Comparison of ENCODE assay signal across 2 worm cellular contexts in genomic region chrIII:4281955-4282618, ce11.
A peak's percentile ranks its signal among the peaks of the same experiment; 100 is the strongest.
TF ChIP-seq lines count a peak whose summit lies in the region.

No protein-coding gene starts in this region.

TF ChIP-seq in whole organism, L1 larva, 84 proteins besides CTCF, POLR2A, EP300 and RAD21 (continued from another document):
- peak; percentile 100 for TF ChIP-seq lin-14 (GFP tag; optimal IDR thresholded peaks at IDR 0.05; lab: Kevin White, UChicago)
- TF ChIP-seq ceh-63 (GFP tag; optimal IDR thresholded peaks at IDR 0.05; lab: Kevin White, UChicago): peak; percentile 27
- peak; percentile 91 for TF ChIP-seq C16A3.4 (tag; optimal IDR thresholded peaks at IDR 0.05; lab: Kevin White, UChicago)
- TF ChIP-seq tlp-1 (tag; optimal IDR thresholded peaks at IDR 0.05; lab: Kevin White, UChicago): no peak
- peak; percentile 70 for TF ChIP-seq hpl-2 (GFP tag; optimal IDR thresholded peaks at IDR 0.05; lab: Kevin White, UChicago)
- peak; percentile 99 for TF ChIP-seq snu-23 (GFP tag; optimal IDR thresholded peaks at IDR 0.05; lab: Kevin White, UChicago)
- peak; percentile 92 for TF ChIP-seq mab-9 (GFP tag; IDR thresholded peaks at IDR 0.05; lab: Robert Waterston, UW)
- TF ChIP-seq ets-5 (GFP tag; IDR thresholded peaks at IDR 0.05; lab: Robert Waterston, UW): no peak
- peak; percentile 98 for TF ChIP-seq nhr-19 (GFP tag; conservative IDR thresholded peaks at IDR 0.05; lab: Robert Waterston, UW)
- peak; percentile 99 for TF ChIP-seq dsc-1 (tag; optimal IDR thresholded peaks at IDR 0.05; lab: Kevin White, UChicago)
- peak; percentile 96 for TF ChIP-seq mef-2 (tag; optimal IDR thresholded peaks at IDR 0.05; lab: Kevin White, UChicago)
- TF ChIP-seq unc-130 (tag; optimal IDR thresholded peaks at IDR 0.05; lab: Kevin White, UChicago): peak; percentile 55
- TF ChIP-seq sptf-1 (tag; optimal IDR thresholded peaks at IDR 0.05; lab: Kevin White, UChicago): no peak
- TF ChIP-seq hlh-4 (tag; optimal IDR thresholded peaks at IDR 0.05; lab: Kevin White, UChicago): peak; percentile 72
- TF ChIP-seq C34B4.2 (tag; optimal IDR thresholded peaks at IDR 0.05; lab: Kevin White, UChicago): peak; percentile 12
- TF ChIP-seq unc-98 (GFP tag; IDR thresholded peaks at IDR 0.05; lab: Robert Waterston, UW): peak; percentile 77
- TF ChIP-seq ztf-11 (tag; optimal IDR thresholded peaks at IDR 0.05; lab: Kevin White, UChicago): peak in 1 of 2 experiments; percentile 97
- peak; percentile 86 for TF ChIP-seq skn-1 (tag; optimal IDR thresholded peaks at IDR 0.05; lab: Kevin White, UChicago)
- TF ChIP-seq isw-1 (GFP tag; IDR thresholded peaks at IDR 0.05; lab: Robert Waterston, UW): peak; percentile 91
- TF ChIP-seq nhr-237 (tag; optimal IDR thresholded peaks at IDR 0.05; lab: Kevin White, UChicago): peak; percentile 58
- peak; percentile 49 for TF ChIP-seq ceh-90 (tag; optimal IDR thresholded peaks at IDR 0.05; lab: Kevin White, UChicago)
- TF ChIP-seq nhr-77 (tag; optimal IDR thresholded peaks at IDR 0.05; lab: Kevin White, UChicago): peak; percentile 94
- TF ChIP-seq aha-1 (tag; optimal IDR thresholded peaks at IDR 0.05; lab: Kevin White, UChicago): peak; percentile 79
- TF ChIP-seq unc-86 (tag; optimal IDR thresholded peaks at IDR 0.05; lab: Kevin White, UChicago): peak; percentile 100
- TF ChIP-seq ces-1 (GFP tag; optimal IDR thresholded peaks at IDR 0.05; lab: Kevin White, UChicago): peak; percentile 29

TF ChIP-seq in whole organism, young adult, 124 proteins besides CTCF, POLR2A, EP300 and RAD21 (continued from another document):
- TF ChIP-seq madf-6 (GFP tag; IDR thresholded peaks at IDR 0.05; lab: Robert Waterston, UW) (no peak), zim-3 (tag; optimal IDR thresholded peaks at IDR 0.05; lab: Kevin White, UChicago) (peak; percentile 41), rcor-1 (GFP tag; IDR thresholded peaks at IDR 0.05; lab: Robert Waterston, UW) (peak; percentile 79), sptf-2 (GFP tag; optimal IDR thresholded peaks at IDR 0.05; lab: Kevin White, UChicago) (no peak), rpc-1 (optimal IDR thresholded peaks at IDR 0.05; lab: Kevin White, UChicago) (no peak), rpc-1 (tag; optimal IDR thresholded peaks at IDR 0.05; lab: Kevin White, UChicago) (no peak), C17E4.6 (GFP tag; IDR thresholded peaks at IDR 0.05; lab: Robert Waterston, UW) (peak; percentile 52; the same call in 1 of the 2 replicates), dpl-1 (GFP tag; optimal IDR thresholded peaks at IDR 0.05; lab: Kevin White, UChicago) (no peak), F37B4.10 (GFP tag; IDR thresholded peaks at IDR 0.05; lab: Robert Waterston, UW) (no peak), pha-4 (tag; optimal IDR thresholded peaks at IDR 0.05; lab: Kevin White, UChicago) (peak; percentile 26), nhr-179 (tag; optimal IDR thresholded peaks at IDR 0.05; lab: Kevin White, UChicago) (no peak), ama-1 (optimal IDR thresholded peaks at IDR 0.05; lab: Kevin White, UChicago) (no peak), ama-1 (GFP tag; optimal IDR thresholded peaks at IDR 0.05; lab: Kevin White, UChicago) (no peak), tlf-1 (GFP tag; optimal IDR thresholded peaks at IDR 0.05; lab: Kevin White, UChicago) (peak; percentile 95), ets-4 (GFP tag; optimal IDR thresholded peaks at IDR 0.05; lab: Kevin White, UChicago) (peak; percentile 58), ceh-100 (GFP tag; IDR thresholded peaks at IDR 0.05; lab: Robert Waterston, UW) (peak; percentile 78), F10E7.11 (tag; optimal IDR thresholded peaks at IDR 0.05; lab: Kevin White, UChicago) (peak; percentile 68), attf-3 (GFP tag; conservative IDR thresholded peaks at IDR 0.05; lab: Robert Waterston, UW) (no peak), bed-2 (GFP tag; IDR thresholded peaks at IDR 0.05; lab: Robert Waterston, UW) (peak; percentile 41; the same call in 1 of the 2 replicates), ztf-28 (GFP tag; IDR thresholded peaks at IDR 0.05; lab: Robert Waterston, UW) (0 out of 2 replicates have a peak, but pooled peaks have one; percentile 11), F57A8.1 (GFP tag; optimal IDR thresholded peaks at IDR 0.05; lab: Kevin White, UChicago) (peak; percentile 34), nhr-120 (GFP tag; IDR thresholded peaks at IDR 0.05; lab: Robert Waterston, UW) (no peak), unc-62 (GFP tag; optimal IDR thresholded peaks at IDR 0.05; lab: Kevin White, UChicago) (peak; percentile 93), pbrm-1 (GFP tag; IDR thresholded peaks at IDR 0.05; lab: Robert Waterston, UW) (peak; percentile 92), ceh-58 (GFP tag; IDR thresholded peaks at IDR 0.05; lab: Robert Waterston, UW) (no peak), bed-1 (GFP tag; IDR thresholded peaks at IDR 0.05; lab: Robert Waterston, UW) (0 out of 2 replicates have a peak, but pooled peaks have one; percentile 20), dox-1 (GFP tag; IDR thresholded peaks at IDR 0.05; lab: Robert Waterston, UW) (peak; percentile 95), hsf-1 (GFP tag; IDR thresholded peaks at IDR 0.05; lab: Robert Waterston, UW) (0 out of 2 replicates have a peak, but pooled peaks have one; percentile 29), lin-54 (GFP tag; optimal IDR thresholded peaks at IDR 0.05; lab: Kevin White, UChicago) (peak; percentile 82)
